Fruit fly (Drosophila melanogaster) whole organism, wandering third instar larva: ENCODE measurements around the gene CG14883.

Experiments used
- HLH106 ChIP-seq: fragments of 200-800 bp; optimal IDR thresholded peaks from 3 replicates; lab custom pipeline; 2019; ENCODE audit warnings: missing biosample characterization, mild to moderate bottlenecking, missing genetic modification characterization, moderate library complexity
- Jra ChIP-seq: sonication (Bioruptor generic); optimal IDR thresholded peaks from 2 replicates; lab custom pipeline; 2016; ENCODE audit warnings: missing biosample characterization, missing genetic modification characterization
- Sp1 ChIP-seq: fragments of 200-800 bp; sonication (Bioruptor generic); optimal IDR thresholded peaks from 3 replicates; lab custom pipeline; 2019; ENCODE audit warnings: missing biosample characterization, mild to moderate bottlenecking, missing genetic modification characterization, moderate library complexity
- br ChIP-seq: fragments of 200-800 bp; sonication (Bioruptor generic); optimal IDR thresholded peaks from 2 replicates; lab custom pipeline; 2016; ENCODE audit warnings: missing biosample characterization, missing genetic modification characterization
- dsf ChIP-seq: sonication (Bioruptor generic); optimal IDR thresholded peaks from 2 replicates; lab custom pipeline; 2016; ENCODE audit warnings: missing biosample characterization, missing genetic modification characterization, borderline replicate concordance
- h ChIP-seq: fragments of 200-800 bp; sonication (Bioruptor generic); optimal IDR thresholded peaks from 3 replicates; lab custom pipeline; 2016; ENCODE audit warnings: missing biosample characterization, mild to moderate bottlenecking, missing genetic modification characterization
- pan ChIP-seq: fragments of >200 bp; optimal IDR thresholded peaks from 2 replicates; lab custom pipeline; 2017
- psq ChIP-seq: fragments of 200-800 bp; sonication (Bioruptor generic); optimal IDR thresholded peaks from 3 replicates; lab custom pipeline; 2017; ENCODE audit warnings: missing biosample characterization, mild to moderate bottlenecking, missing genetic modification characterization, moderate library complexity

DNA sequence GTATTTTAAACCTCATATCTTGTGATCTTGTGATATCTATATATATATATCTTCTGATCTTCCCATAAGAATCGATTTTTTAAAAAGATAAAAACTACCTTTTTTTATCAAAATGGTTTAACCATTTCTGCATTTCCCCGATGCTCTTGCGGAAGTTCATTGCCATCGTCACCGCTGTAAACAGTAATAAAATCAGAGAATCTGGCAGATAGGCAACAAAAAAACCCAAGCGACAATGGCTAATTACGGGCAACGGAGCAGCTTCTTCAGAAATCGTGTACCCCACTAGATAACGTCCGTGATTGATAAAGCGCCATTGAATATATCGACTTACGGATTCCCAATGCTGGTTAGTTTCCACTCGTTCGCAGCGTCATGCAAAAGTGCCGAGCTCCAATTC lies 1.7 kb upstream of the CG14883 start, which contains the start of gene CG10405:
- TF ChIP-seq br (no peak), psq (no peak), dsf (GFP tag; lab: Kevin White, UChicago) (no peak), h (GFP tag; lab: Kevin White, UChicago) (no peak), Jra (no peak), HLH106 (tag; lab: Kevin White, UChicago) (no peak), Sp1 (GFP tag; lab: Kevin White, UChicago) (no peak), pan (no peak)
